Fruit fly (Drosophila melanogaster) whole organism, embryonic: ENCODE results near the gene CG5087.

Experiments
- Adf1 ChIP-seq: fragments of 200-800 bp; sonication (Bioruptor generic); IDR thresholded peaks from 2 replicates; pipeline ENCODE4 v1.3.6; 2022; ENCODE audit warnings: missing biosample characterization, missing genetic modification characterization
- BEAF-32 ChIP-seq: fragments of 200-800 bp; sonication (Bioruptor generic); optimal IDR thresholded peaks from 3 replicates; lab custom pipeline; 2017; ENCODE audit warnings: missing biosample characterization, missing genetic modification characterization, mild to moderate bottlenecking, moderate library complexity, missing genetic modification reagents
- CG10321 ChIP-seq: fragments of 200-800 bp; sonication (Bioruptor generic); IDR thresholded peaks from 2 replicates; pipeline ENCODE4 v1.3.6; 2022; ENCODE audit warnings: missing biosample characterization, missing genetic modification characterization
- CG11504 ChIP-seq: fragments of 200-800 bp; sonication (Bioruptor generic); optimal IDR thresholded peaks from 3 replicates; lab custom pipeline; 2019; ENCODE audit warnings: missing biosample characterization, mild to moderate bottlenecking, missing genetic modification characterization, moderate library complexity
- CG15479 ChIP-seq: fragments of 200-800 bp; sonication (Bioruptor generic); optimal IDR thresholded peaks from 3 replicates; lab custom pipeline; 2019; ENCODE audit warnings: missing biosample characterization, mild to moderate bottlenecking, missing genetic modification characterization, moderate library complexity
- CG17829 ChIP-seq: fragments of 200-800 bp; optimal IDR thresholded peaks from 2 replicates; lab custom pipeline; 2019; ENCODE audit warnings: missing biosample characterization, mild to moderate bottlenecking, missing genetic modification characterization, moderate library complexity
- CG1832 ChIP-seq: fragments of 200-800 bp; sonication (Bioruptor generic); optimal IDR thresholded peaks from 2 replicates; lab custom pipeline; 2017; ENCODE audit warnings: missing biosample characterization, mild to moderate bottlenecking, missing genetic modification characterization, inconsistent platforms
- CG3065 ChIP-seq: fragments of 200-800 bp; sonication (Bioruptor generic); optimal IDR thresholded peaks from 2 replicates; lab custom pipeline; 2016; ENCODE audit warnings: missing biosample characterization, missing genetic modification characterization
- CG4328 ChIP-seq: fragments of 200-800 bp; sonication (Bioruptor generic); optimal IDR thresholded peaks from 3 replicates; lab custom pipeline; 2017; ENCODE audit warnings: missing biosample characterization, missing genetic modification reagents, missing genetic modification characterization
- CG4617 ChIP-seq: fragments of 200-800 bp; sonication (Bioruptor generic); optimal IDR thresholded peaks from 3 replicates; lab custom pipeline; 2016; ENCODE audit warnings: missing biosample characterization, missing genetic modification characterization, borderline replicate concordance
- CG6791 ChIP-seq: fragments of 200-800 bp; sonication (Bioruptor generic); IDR thresholded peaks from 3 replicates; pipeline ENCODE4 v1.3.6; 2022; ENCODE audit warnings: missing biosample characterization, missing genetic modification characterization; ENCODE audit not compliant: partially characterized antibody
- CG7928 ChIP-seq: fragments of 200-800 bp; sonication (Bioruptor generic); optimal IDR thresholded peaks from 2 replicates; lab custom pipeline; 2017; ENCODE audit warnings: missing biosample characterization, mild to moderate bottlenecking, missing genetic modification characterization
- Deaf1 ChIP-seq: fragments of 200-800 bp; optimal IDR thresholded peaks from 3 replicates; lab custom pipeline; 2019; ENCODE audit warnings: missing biosample characterization, mild to moderate bottlenecking, missing genetic modification characterization, moderate library complexity
- Dll ChIP-seq: fragments of 200-800 bp; sonication (Bioruptor generic); IDR thresholded peaks from 4 replicates; pipeline ENCODE4 v1.3.6; 2022; ENCODE audit warnings: missing biosample characterization, missing genetic modification characterization; ENCODE audit not compliant: partially characterized antibody
- ERR ChIP-seq: fragments of 200-800 bp; sonication (Bioruptor generic); optimal IDR thresholded peaks from 2 replicates; lab custom pipeline; 2016; ENCODE audit warnings: missing biosample characterization, missing genetic modification characterization
- Eip74EF ChIP-seq, 2 experiments: fragments of 200-800 bp in 1 of 2; fragments of >200 bp in 1 of 2; sonication (Bioruptor generic) in 1 of 2; optimal IDR thresholded peaks; 2 replicates each; lab custom pipeline; 2017 to 2019; ENCODE audit warnings: missing biosample characterization in 2 of 2, missing genetic modification characterization in 2 of 2, mild to moderate bottlenecking in 1 of 2, moderate library complexity in 1 of 2
- Elba2 ChIP-seq: fragments of 200-800 bp; sonication (Bioruptor generic); optimal IDR thresholded peaks from 3 replicates; lab custom pipeline; 2016; ENCODE audit warnings: missing biosample characterization, missing genetic modification characterization
- Ets65A ChIP-seq: fragments of 200-800 bp; sonication (Bioruptor generic); peaks from one replicate; lab custom pipeline; 2016; ENCODE audit warnings: missing biosample characterization, missing genetic modification characterization
- Hr39 ChIP-seq: fragments of >200 bp; optimal IDR thresholded peaks from 2 replicates; lab custom pipeline; 2017
- Med ChIP-seq: fragments of 200-800 bp; sonication (Bioruptor generic); peaks from one replicate; lab custom pipeline; 2016; ENCODE audit warnings: missing biosample characterization, missing genetic modification characterization, mild to moderate bottlenecking, inconsistent platforms, moderate library complexity
- Mrtf ChIP-seq: fragments of 200-800 bp; sonication (Bioruptor generic); IDR thresholded peaks from 3 replicates; pipeline ENCODE4 v1.3.6; 2022; ENCODE audit warnings: missing biosample characterization, missing genetic modification characterization
- Myb ChIP-seq: fragments of 200-800 bp; sonication (Bioruptor generic); optimal IDR thresholded peaks from 2 replicates; lab custom pipeline; 2016; ENCODE audit warnings: missing biosample characterization, missing genetic modification characterization
- NFAT ChIP-seq: fragments of 200-800 bp; sonication (Bioruptor generic); IDR thresholded peaks from 2 replicates; pipeline ENCODE4 v1.3.6; 2022; ENCODE audit warnings: missing biosample characterization, missing genetic modification characterization
- Nf-YA ChIP-seq: fragments of 200-800 bp; sonication (Bioruptor generic); IDR thresholded peaks from 2 replicates; pipeline ENCODE4 v1.3.6; 2022; ENCODE audit warnings: missing biosample characterization, missing genetic modification characterization
- Nf-YB ChIP-seq: fragments of 200-800 bp; sonication (Bioruptor generic); optimal IDR thresholded peaks from 3 replicates; lab custom pipeline; 2019; ENCODE audit warnings: missing biosample characterization, mild to moderate bottlenecking, missing genetic modification characterization, moderate library complexity
- Opbp ChIP-seq: fragments of 200-800 bp; sonication (Bioruptor generic); IDR thresholded peaks from 3 replicates; pipeline ENCODE4 v1.3.6; 2022; ENCODE audit warnings: missing biosample characterization, missing genetic modification characterization; ENCODE audit not compliant: partially characterized antibody
- Pdp1 ChIP-seq, 2 experiments: fragments of 200-800 bp; sonication (Bioruptor generic); optimal IDR thresholded peaks; 3 replicates each; lab custom pipeline; 2016; ENCODE audit warnings: missing biosample characterization in 2 of 2, missing genetic modification characterization in 2 of 2, mild to moderate bottlenecking in 1 of 2, moderate library complexity in 1 of 2
- Poxn ChIP-seq: fragments of 200-800 bp; sonication (Bioruptor generic); IDR thresholded peaks from 2 replicates; pipeline ENCODE4 v1.3.6; 2022; ENCODE audit warnings: missing biosample characterization, missing genetic modification characterization
- Trl ChIP-seq, 3 experiments: fragments of >200 bp in 2 of 3; fragments of 200-800 bp in 1 of 3; sonication (Bioruptor generic) in 1 of 3; optimal IDR thresholded peaks; 2 replicates in 1 of 3; 3 replicates in 2 of 3; lab custom pipeline; 2016 to 2017; ENCODE audit warnings: missing biosample characterization in 1 of 3, missing genetic modification characterization in 1 of 3
- chinmo ChIP-seq: fragments of 200-800 bp; sonication (Bioruptor generic); IDR thresholded peaks from 4 replicates; pipeline ENCODE4 v1.3.6; 2022; ENCODE audit warnings: missing biosample characterization, missing genetic modification characterization; ENCODE audit not compliant: partially characterized antibody
- chm ChIP-seq: fragments of 200-800 bp; sonication (Bioruptor generic); IDR thresholded peaks from 2 replicates; pipeline ENCODE4 v1.3.6; 2022; ENCODE audit warnings: missing biosample characterization, missing genetic modification characterization
- ci ChIP-seq: fragments of 200-800 bp; sonication (Bioruptor generic); IDR thresholded peaks from 3 replicates; pipeline ENCODE4 v1.3.6; 2022; ENCODE audit warnings: missing biosample characterization, missing genetic modification characterization
- da ChIP-seq: fragments of 200-800 bp; sonication (Bioruptor generic); optimal IDR thresholded peaks from 2 replicates; lab custom pipeline; 2016; ENCODE audit warnings: missing biosample characterization, missing genetic modification characterization
- grn ChIP-seq: fragments of 200-800 bp; sonication (Bioruptor generic); optimal IDR thresholded peaks from 3 replicates; lab custom pipeline; 2017; ENCODE audit warnings: missing biosample characterization, missing genetic modification characterization
- kah ChIP-seq: fragments of 200-800 bp; sonication (Bioruptor generic); optimal IDR thresholded peaks from 2 replicates; lab custom pipeline; 2018; ENCODE audit warnings: missing biosample characterization, mild to moderate bottlenecking, missing genetic modification characterization
- lov ChIP-seq, 2 experiments: fragments of 200-800 bp in 1 of 2; fragments of >200 bp in 1 of 2; sonication (Bioruptor generic) in 1 of 2; IDR thresholded peaks in 1 of 2; optimal IDR thresholded peaks in 1 of 2; 2 replicates in 1 of 2; 3 replicates in 1 of 2; pipeline versions ENCODE4 v1.3.6 to Lab custom; 2017 to 2022; ENCODE audit warnings: missing biosample characterization in 1 of 2, missing genetic modification characterization in 1 of 2
- sna ChIP-seq: fragments of 200-800 bp; sonication (Bioruptor generic); IDR thresholded peaks from 2 replicates; pipeline ENCODE4 v1.3.6; 2022; ENCODE audit warnings: missing biosample characterization, missing genetic modification characterization; ENCODE audit not compliant: partially characterized antibody
- vnd ChIP-seq: fragments of 200-800 bp; sonication (Bioruptor generic); IDR thresholded peaks from 3 replicates; pipeline ENCODE4 v1.3.6; 2022; ENCODE audit warnings: missing biosample characterization, missing genetic modification characterization; ENCODE audit not compliant: partially characterized antibody
- vvl ChIP-seq: fragments of 200-800 bp; sonication (Bioruptor generic); IDR thresholded peaks from 2 replicates; pipeline ENCODE4 v1.3.6; 2022; ENCODE audit warnings: missing biosample characterization, missing genetic modification characterization
- z ChIP-seq: fragments of 200-800 bp; sonication (Bioruptor generic); IDR thresholded peaks from 3 replicates; pipeline ENCODE4 v1.3.6; 2022; ENCODE audit warnings: missing biosample characterization, missing genetic modification characterization
- zen ChIP-seq: fragments of 200-800 bp; sonication (Bioruptor generic); optimal IDR thresholded peaks from 3 replicates; lab custom pipeline; 2018; ENCODE audit warnings: missing biosample characterization, mild to moderate bottlenecking, missing genetic modification characterization, moderate library complexity
- zen2 ChIP-seq: fragments of 200-800 bp; sonication (Bioruptor generic); IDR thresholded peaks from 3 replicates; pipeline ENCODE4 v1.3.6; 2022; ENCODE audit warnings: missing biosample characterization, missing genetic modification characterization; ENCODE audit not compliant: partially characterized antibody

The CG5087 gene

dm6 chr3L:9019196-9019662, 21.2 kb downstream of the CG5087 start, which contains the start of gene Doc2 (continued):
- 0 out of 2 replicates have a peak, but pooled peaks have one; percentile 16 for TF ChIP-seq Adf1 (GFP tag; lab: Robert Waterston, UW)
- no peak for TF ChIP-seq Poxn (GFP tag; lab: Robert Waterston, UW)
- peak; percentile 17 for TF ChIP-seq grn (GFP tag; lab: Kevin White, UChicago)
- TF ChIP-seq zen (tag; lab: Kevin White, UChicago): peak; percentile 81
- TF ChIP-seq Mrtf: no peak
- no peak for TF ChIP-seq CG4617 (GFP tag; lab: Kevin White, UChicago)
- no peak for TF ChIP-seq CG3065 (GFP tag; lab: Kevin White, UChicago)
- 0 out of 2 replicates have a peak, but pooled peaks have one; percentile 16 for TF ChIP-seq sna (GFP tag; lab: Robert Waterston, UW)
- TF ChIP-seq NFAT (GFP tag; lab: Robert Waterston, UW): no peak
- TF ChIP-seq vnd (GFP tag; lab: Robert Waterston, UW): 0 out of 3 replicates have a peak, but pooled peaks have one; percentile 14
- TF ChIP-seq zen2 (GFP tag; lab: Robert Waterston, UW): peak; percentile 59; the same call in 2 of the 3 replicates
- no peak for TF ChIP-seq Hr39 (lab: Kevin White, UChicago)
- no peak for TF ChIP-seq Myb (GFP tag; lab: Kevin White, UChicago)
- TF ChIP-seq ci (GFP tag; lab: Robert Waterston, UW): 0 out of 3 replicates have a peak, but pooled peaks have one; percentile 57
- TF ChIP-seq CG1832 (GFP tag; lab: Kevin White, UChicago): peak; percentile 94
- peak; percentile 49; the same call in 1 of the 2 replicates for TF ChIP-seq chm (GFP tag; lab: Robert Waterston, UW)
- TF ChIP-seq Opbp: peak; percentile 43; the same call in 1 of the 3 replicates
- TF ChIP-seq z (GFP tag; lab: Robert Waterston, UW): peak; percentile 77
- TF ChIP-seq CG6791: peak; percentile 53; the same call in 1 of the 3 replicates
- peak; percentile 78 for TF ChIP-seq CG15479 (GFP tag; lab: Kevin White, UChicago)
- TF ChIP-seq BEAF-32 (GFP tag; lab: Kevin White, UChicago): no peak
- TF ChIP-seq vvl: peak; percentile 46
- TF ChIP-seq Nf-YB (GFP tag; lab: Kevin White, UChicago): peak; percentile 99
- peak; percentile 96 for TF ChIP-seq Nf-YA (GFP tag; lab: Robert Waterston, UW)
- TF ChIP-seq Eip74EF (GFP tag; optimal IDR thresholded peaks at IDR 0.05; lab: Kevin White, UChicago): no peak
- TF ChIP-seq CG4328 (GFP tag; lab: Kevin White, UChicago): no peak
- TF ChIP-seq Ets65A (GFP tag; lab: Kevin White, UChicago): no peak
- TF ChIP-seq Med: peak; percentile 42
- no peak for TF ChIP-seq ERR (GFP tag; lab: Kevin White, UChicago)
- TF ChIP-seq CG11504 (tag; lab: Kevin White, UChicago): peak; percentile 79
- TF ChIP-seq chinmo (GFP tag; lab: Robert Waterston, UW): peak; percentile 71; the same call in 2 of the 4 replicates
- TF ChIP-seq Elba2 (GFP tag; lab: Kevin White, UChicago): no peak
- TF ChIP-seq Trl (optimal IDR thresholded peaks at IDR 0.05; lab: Kevin White, UChicago): peak; percentile 34 to 49
- no peak for TF ChIP-seq Trl (GFP tag; optimal IDR thresholded peaks at IDR 0.05; lab: Kevin White, UChicago)
- peak; percentile 30 for TF ChIP-seq CG17829 (tag; lab: Kevin White, UChicago)
- 0 out of 4 replicates have a peak, but pooled peaks have one; percentile 11 for TF ChIP-seq Dll
- TF ChIP-seq CG10321: peak; percentile 97
- TF ChIP-seq Deaf1: peak; percentile 33
- peak; percentile 53 for TF ChIP-seq kah (GFP tag; lab: Kevin White, UChicago)
- TF ChIP-seq Pdp1 (GFP tag; optimal IDR thresholded peaks at IDR 0.05; lab: Kevin White, UChicago): no peak
- TF ChIP-seq lov (optimal IDR thresholded peaks at IDR 0.05; lab: Kevin White, UChicago): no peak
- TF ChIP-seq lov (GFP tag; IDR thresholded peaks at IDR 0.05; lab: Robert Waterston, UW): 0 out of 3 replicates have a peak, but pooled peaks have one; percentile 10
- TF ChIP-seq CG7928 (GFP tag; lab: Kevin White, UChicago): no peak
- TF ChIP-seq da (GFP tag; lab: Kevin White, UChicago): no peak
